Fruit fly (Drosophila melanogaster): Measurements from ENCODE around the gene ImpE2.
A peak's percentile ranks its signal among the peaks of the same experiment; 100 is the strongest.

The ImpE2 gene

DNA sequence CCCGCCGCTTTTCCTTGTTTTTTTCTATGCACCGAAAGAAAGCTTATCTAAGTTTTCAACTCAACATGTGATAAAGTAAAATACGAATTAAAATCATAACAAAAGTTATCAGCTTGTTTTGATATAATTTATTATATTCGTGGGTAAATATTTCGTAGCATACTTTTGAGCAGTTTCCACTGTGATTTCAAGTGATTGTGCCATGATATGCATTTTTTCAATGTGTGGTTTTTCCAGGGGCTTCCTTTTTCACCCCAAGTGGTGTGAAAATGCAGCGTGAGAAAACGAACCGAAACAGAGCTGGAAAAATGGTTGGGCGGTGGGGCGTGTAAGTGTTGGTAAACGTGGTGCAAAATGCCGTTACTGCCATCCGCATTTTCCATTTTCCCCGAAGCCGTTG is 9.2 kb downstream of the ImpE2 start:
- TF ChIP-seq CG6272 (GFP tag; IDR thresholded peaks at IDR 0.05) (no peak), sens (GFP tag) (peak; percentile 70), p53 (GFP tag; optimal IDR thresholded peaks at IDR 0.05) (no peak), CG8290 (GFP tag; optimal IDR thresholded peaks at IDR 0.05) (peak; percentile 63), CG8290 (tag; optimal IDR thresholded peaks at IDR 0.05) (peak in 1 of 2 experiments; percentile 63)

DNA sequence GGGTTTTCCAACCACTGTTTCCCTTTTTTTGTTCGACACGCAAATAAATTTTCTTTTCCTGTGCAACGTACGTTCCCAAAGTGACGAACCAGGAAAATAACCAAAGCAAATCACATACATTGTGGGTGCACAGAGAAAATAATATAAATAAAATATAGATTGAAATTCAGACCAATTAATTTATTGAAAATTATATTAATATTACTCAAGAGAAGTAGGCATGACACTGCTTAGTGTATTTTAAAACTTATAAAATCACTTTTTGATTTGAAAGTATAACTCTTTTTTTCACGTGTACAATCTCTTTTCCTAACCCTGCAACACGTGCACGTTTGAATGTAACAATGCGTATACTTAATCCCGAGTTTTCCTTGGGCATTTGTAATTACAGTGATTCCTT is 15.9 kb downstream of the ImpE2 start:
- no peak for TF ChIP-seq Trl (optimal IDR thresholded peaks at IDR 0.05)
- TF ChIP-seq Trl (GFP tag; optimal IDR thresholded peaks at IDR 0.05), result no peak
- TF ChIP-seq Drgx (GFP tag; IDR thresholded peaks at IDR 0.05), result 0 out of 2 replicates have a peak, but pooled peaks have one; percentile 22
- no peak for TF ChIP-seq CG34224 (GFP tag; IDR thresholded peaks at IDR 0.05; ENCODE audit: partially characterized antibody)
- no peak for TF ChIP-seq Stat92E (GFP tag; optimal IDR thresholded peaks at IDR 0.05)
- TF ChIP-seq Hsf (GFP tag; optimal IDR thresholded peaks at IDR 0.05), result no peak
- TF ChIP-seq lab (GFP tag; optimal IDR thresholded peaks at IDR 0.05), result peak; percentile 55
- TF ChIP-seq emc (GFP tag; optimal IDR thresholded peaks at IDR 0.05), result no peak
- TF ChIP-seq gsb-n (tag; optimal IDR thresholded peaks at IDR 0.05), result no peak
- TF ChIP-seq CG5180 (GFP tag; optimal IDR thresholded peaks at IDR 0.05), result no peak
- 0 out of 2 replicates have a peak, but pooled peaks have one; percentile 20 for TF ChIP-seq Rfx (GFP tag; IDR thresholded peaks at IDR 0.05)
- TF ChIP-seq CG6689 (GFP tag; IDR thresholded peaks at IDR 0.05), result 0 out of 2 replicates have a peak, but pooled peaks have one; percentile 17
- TF ChIP-seq CG8089 (GFP tag; optimal IDR thresholded peaks at IDR 0.05), result no peak
- no peak for TF ChIP-seq crc (GFP tag; optimal IDR thresholded peaks at IDR 0.05)
- TF ChIP-seq aop (GFP tag; IDR thresholded peaks at IDR 0.05), result no peak
- no peak for TF ChIP-seq repo (GFP tag; optimal IDR thresholded peaks at IDR 0.05)
- TF ChIP-seq pros (GFP tag; optimal IDR thresholded peaks at IDR 0.05), result no peak
- TF ChIP-seq Dad (GFP tag; optimal IDR thresholded peaks at IDR 0.05), result no peak
- TF ChIP-seq da (GFP tag; optimal IDR thresholded peaks at IDR 0.05), result no peak
- no peak for TF ChIP-seq CG7372 (GFP tag; IDR thresholded peaks at IDR 0.05)
- no peak for TF ChIP-seq ap (GFP tag; IDR thresholded peaks at IDR 0.05)
- TF ChIP-seq CG17802 (tag; optimal IDR thresholded peaks at IDR 0.05), result no peak
- TF ChIP-seq wor (GFP tag; IDR thresholded peaks at IDR 0.05), result no peak
- TF ChIP-seq dmrt11E (tag; optimal IDR thresholded peaks at IDR 0.05), result no peak
- no peak for TF ChIP-seq Adf1 (GFP tag; IDR thresholded peaks at IDR 0.05)
- no peak for TF ChIP-seq sens-2 (GFP tag; IDR thresholded peaks at IDR 0.05)
- TF ChIP-seq HLH54F (GFP tag; optimal IDR thresholded peaks at IDR 0.05), result no peak
- TF ChIP-seq CG6765 (GFP tag; optimal IDR thresholded peaks at IDR 0.05), result no peak
- no peak for TF ChIP-seq insv (GFP tag; optimal IDR thresholded peaks at IDR 0.05)
- no peak for TF ChIP-seq CG30431 (GFP tag; optimal IDR thresholded peaks at IDR 0.05)
- no peak for TF ChIP-seq NC2β (GFP tag; optimal IDR thresholded peaks at IDR 0.05)
- TF ChIP-seq CG6254 (GFP tag; optimal IDR thresholded peaks at IDR 0.05), result no peak
- no peak for TF ChIP-seq CG11560 (tag; IDR thresholded peaks at IDR 0.05)
- no peak for TF ChIP-seq CG9215 (GFP tag; IDR thresholded peaks at IDR 0.05)
- TF ChIP-seq BEAF-32 (GFP tag; optimal IDR thresholded peaks at IDR 0.05), result no peak
- TF ChIP-seq CG12942 (GFP tag; optimal IDR thresholded peaks at IDR 0.05), result no peak
- no peak for TF ChIP-seq peb (GFP tag; IDR thresholded peaks at IDR 0.05)
- TF ChIP-seq CG11504 (tag; optimal IDR thresholded peaks at IDR 0.05), result peak; percentile 53
- TF ChIP-seq CG15479 (GFP tag; optimal IDR thresholded peaks at IDR 0.05), result no peak
- TF ChIP-seq nerfin-2 (GFP tag; IDR thresholded peaks at IDR 0.05; ENCODE audit: partially characterized antibody), result no peak
- TF ChIP-seq CG31224 (GFP tag; IDR thresholded peaks at IDR 0.05), result no peak
- no peak for TF ChIP-seq D (optimal IDR thresholded peaks at IDR 0.05)
- no peak for TF ChIP-seq D (GFP tag; optimal IDR thresholded peaks at IDR 0.05)
- no peak for TF ChIP-seq MBD-R2 (GFP tag; IDR thresholded peaks at IDR 0.05)
- no peak for TF ChIP-seq ase (GFP tag; IDR thresholded peaks at IDR 0.05)
- no peak for TF ChIP-seq Sry-δ (GFP tag; optimal IDR thresholded peaks at IDR 0.05)
- no peak for TF ChIP-seq cato (GFP tag; optimal IDR thresholded peaks at IDR 0.05; ENCODE audit: borderline replicate concordance)

Data from whole organism, embryonic.